Worm (Caenorhabditis elegans) whole organism, L1 larva: ENCODE data around the gene pptr-2.

Experiments used
- F16B12.6 ChIP-seq: fragments of 150-350 bp; optimal IDR thresholded peaks from 2 replicates; lab custom pipeline; 2014; ENCODE audit warnings: missing biosample characterization, missing genetic modification characterization
- Y116A8C.19 ChIP-seq: sonication (generic microtip); optimal IDR thresholded peaks from 2 replicates; lab custom pipeline; 2016; ENCODE audit warnings: missing compliant biosample characterization, missing genetic modification characterization, borderline replicate concordance
- aha-1 ChIP-seq: fragments of 150-350 bp; optimal IDR thresholded peaks from 2 replicates; lab custom pipeline; 2014; ENCODE audit warnings: missing biosample characterization, missing genetic modification characterization
- blmp-1 ChIP-seq: fragments of 150-350 bp; optimal IDR thresholded peaks from 2 replicates; lab custom pipeline; 2014; ENCODE audit warnings: missing biosample characterization, missing genetic modification characterization
- ceh-63 ChIP-seq: fragments of 200-800 bp; sonication (Bioruptor generic); optimal IDR thresholded peaks from 2 replicates; lab custom pipeline; 2018; ENCODE audit warnings: mild to moderate bottlenecking, missing genetic modification characterization, missing compliant biosample characterization
- ceh-82 ChIP-seq, 3 experiments: fragments of 150-350 bp in 1 of 3; sonication (generic microtip) in 2 of 3; optimal IDR thresholded peaks; 2 replicates each; lab custom pipeline; 2014 to 2017; ENCODE audit warnings: missing biosample characterization in 3 of 3, missing genetic modification characterization in 3 of 3
- ceh-88 ChIP-seq: fragments of 200-800 bp; sonication (Bioruptor generic); IDR thresholded peaks from 2 replicates; pipeline ENCODE4 v1.3.6; 2022; ENCODE audit warnings: missing genetic modification characterization, missing compliant biosample characterization
- ceh-90 ChIP-seq: sonication (generic microtip); optimal IDR thresholded peaks from 2 replicates; lab custom pipeline; 2016; ENCODE audit warnings: missing genetic modification characterization, missing compliant biosample characterization
- dsc-1 ChIP-seq: sonication (generic microtip); optimal IDR thresholded peaks from 2 replicates; lab custom pipeline; 2016; ENCODE audit warnings: mild to moderate bottlenecking, missing genetic modification characterization, missing compliant biosample characterization
- efl-1 ChIP-seq, 4 experiments: fragments of 150-350 bp; optimal IDR thresholded peaks in 3 of 4; peaks in 1 of 4; 1 replicate in 1 of 4; 2 replicates in 3 of 4; lab custom pipeline; 2014; ENCODE audit warnings: missing biosample characterization in 2 of 4, missing genetic modification characterization in 2 of 4, missing genetic modification reagents in 2 of 4
- egl-13 ChIP-seq: sonication (generic microtip); optimal IDR thresholded peaks from 2 replicates; lab custom pipeline; 2016; ENCODE audit warnings: missing genotype, missing genetic modification reagents, missing genetic modification characterization, missing compliant biosample characterization
- egl-27 ChIP-seq, 2 experiments: fragments of 150-350 bp in 1 of 2; sonication (generic microtip); optimal IDR thresholded peaks; 3 replicates each; lab custom pipeline; 2017 to 2018; ENCODE audit warnings: missing biosample characterization in 2 of 2, missing genetic modification characterization in 2 of 2, missing genetic modification reagents in 2 of 2
- elt-2 ChIP-seq: sonication (generic microtip); optimal IDR thresholded peaks from 2 replicates; lab custom pipeline; 2016; ENCODE audit warnings: missing genetic modification characterization, mild to moderate bottlenecking, inconsistent platforms, missing compliant biosample characterization, missing genetic modification reagents
- fkh-8 ChIP-seq: sonication (generic microtip); optimal IDR thresholded peaks from 2 replicates; lab custom pipeline; 2016; ENCODE audit warnings: mild to moderate bottlenecking, missing genetic modification characterization, missing compliant biosample characterization
- grh-1 ChIP-seq: fragments of 200-800 bp; sonication (Bioruptor generic); IDR thresholded peaks from 2 replicates; pipeline ENCODE4 v1.3.6; 2022; ENCODE audit warnings: missing genetic modification reagents, missing genetic modification characterization, missing compliant biosample characterization
- jun-1 ChIP-seq: fragments of 150-350 bp; optimal IDR thresholded peaks from 2 replicates; lab custom pipeline; 2014; ENCODE audit warnings: missing biosample characterization, missing genetic modification reagents, missing genetic modification characterization
- lin-14 ChIP-seq: fragments of 200-800 bp; sonication (Bioruptor generic); optimal IDR thresholded peaks from 2 replicates; lab custom pipeline; 2018; ENCODE audit warnings: mild to moderate bottlenecking, missing genetic modification characterization, moderate library complexity, missing compliant biosample characterization
- lin-15B ChIP-seq: fragments of 150-350 bp; sonication (generic microtip); optimal IDR thresholded peaks from 3 replicates; lab custom pipeline; 2014; ENCODE audit warnings: missing biosample characterization, missing genetic modification characterization
- lin-35 ChIP-seq, 2 experiments: fragments of 150-350 bp; optimal IDR thresholded peaks; 2 replicates each; lab custom pipeline; 2014; ENCODE audit warnings: missing biosample characterization in 2 of 2, missing genetic modification characterization in 2 of 2, missing genetic modification reagents in 2 of 2
- mab-9 ChIP-seq: fragments of 200-800 bp; sonication (Bioruptor generic); IDR thresholded peaks from 2 replicates; pipeline ENCODE4 v1.3.6; 2022; ENCODE audit warnings: missing genetic modification reagents, missing genetic modification characterization, missing compliant biosample characterization
- mep-1 ChIP-seq: fragments of 150-350 bp; optimal IDR thresholded peaks from 2 replicates; lab custom pipeline; 2014; ENCODE audit warnings: missing biosample characterization, missing genetic modification characterization
- nhr-11 ChIP-seq: fragments of 150-350 bp; optimal IDR thresholded peaks from 2 replicates; lab custom pipeline; 2014; ENCODE audit warnings: missing biosample characterization, missing genetic modification characterization
- nhr-12 ChIP-seq: sonication (generic microtip); optimal IDR thresholded peaks from 2 replicates; lab custom pipeline; 2017; ENCODE audit warnings: missing biosample characterization, missing genetic modification characterization
- nhr-20 ChIP-seq: sonication (generic microtip); optimal IDR thresholded peaks from 2 replicates; lab custom pipeline; 2016; ENCODE audit warnings: mild to moderate bottlenecking, missing genetic modification characterization, missing compliant biosample characterization
- nhr-71 ChIP-seq: sonication (generic microtip); optimal IDR thresholded peaks from 2 replicates; lab custom pipeline; 2016; ENCODE audit warnings: mild to moderate bottlenecking, missing genetic modification characterization, moderate library complexity, missing compliant biosample characterization
- nhr-76 ChIP-seq: sonication (generic microtip); optimal IDR thresholded peaks from 2 replicates; lab custom pipeline; 2017; ENCODE audit warnings: missing biosample characterization, missing genetic modification characterization
- nhr-85 ChIP-seq: sonication (generic microtip); peaks from one replicate; lab custom pipeline; 2016; ENCODE audit warnings: missing genetic modification characterization, inconsistent platforms, missing compliant biosample characterization
- nhr-90 ChIP-seq: sonication (generic microtip); optimal IDR thresholded peaks from 2 replicates; lab custom pipeline; 2016; ENCODE audit warnings: mild to moderate bottlenecking, missing genetic modification characterization, missing compliant biosample characterization; ENCODE audit not compliant: poor library complexity
- pax-3 ChIP-seq: fragments of 200-800 bp; sonication (Bioruptor generic); optimal IDR thresholded peaks from 2 replicates; lab custom pipeline; 2018; ENCODE audit warnings: mild to moderate bottlenecking, missing genetic modification characterization, moderate library complexity, missing compliant biosample characterization
- skn-1 ChIP-seq: fragments of 150-350 bp; optimal IDR thresholded peaks from 2 replicates; lab custom pipeline; 2014; ENCODE audit warnings: missing biosample characterization, missing genetic modification characterization
- snu-23 ChIP-seq: sonication (generic microtip); optimal IDR thresholded peaks from 2 replicates; lab custom pipeline; 2016; ENCODE audit warnings: missing genetic modification characterization, missing compliant biosample characterization
- sptf-1 ChIP-seq: fragments of 150-350 bp; optimal IDR thresholded peaks from 2 replicates; lab custom pipeline; 2014; ENCODE audit warnings: missing biosample characterization, missing genetic modification characterization
- sup-37 ChIP-seq: fragments of 200-800 bp; sonication (Bioruptor generic); optimal IDR thresholded peaks from 2 replicates; lab custom pipeline; 2018; ENCODE audit warnings: mild to moderate bottlenecking, missing genetic modification characterization, missing compliant biosample characterization
- unc-130 ChIP-seq: fragments of 150-350 bp; optimal IDR thresholded peaks from 2 replicates; lab custom pipeline; 2017; ENCODE audit warnings: missing biosample characterization, missing genetic modification characterization, inconsistent platforms
- unc-30 ChIP-seq: sonication (generic microtip); optimal IDR thresholded peaks from 2 replicates; lab custom pipeline; 2017; ENCODE audit warnings: missing biosample characterization, missing genetic modification characterization
- unc-62 ChIP-seq: fragments of 150-350 bp; optimal IDR thresholded peaks from 2 replicates; lab custom pipeline; 2014; ENCODE audit warnings: missing biosample characterization, missing genetic modification reagents, missing genetic modification characterization
- unc-86 ChIP-seq: sonication (generic microtip); optimal IDR thresholded peaks from 2 replicates; lab custom pipeline; 2016; ENCODE audit warnings: missing genetic modification characterization, missing compliant biosample characterization
- zag-1 ChIP-seq: fragments of 150-350 bp; optimal IDR thresholded peaks from 2 replicates; lab custom pipeline; 2014; ENCODE audit warnings: missing biosample characterization, missing genetic modification characterization
- ztf-11 ChIP-seq, 2 experiments: sonication (generic microtip); optimal IDR thresholded peaks; 2 replicates each; lab custom pipeline; 2016 to 2017; ENCODE audit warnings: missing genetic modification characterization in 2 of 2, missing biosample characterization in 1 of 2, missing compliant biosample characterization in 1 of 2

The pptr-2 gene

ce11 chrV:11065513-11065912 is 30.8 kb upstream of the pptr-2 start, which contains the start of gene nlp-80:
TSS of gene nlp-80 (minus strand) at chrV:11065613.
- TF ChIP-seq nhr-20 (tag; lab: Kevin White, UChicago) (no peak), snu-23 (no peak), nhr-76 (tag; lab: Kevin White, UChicago) (no peak), lin-15B (tag; lab: Kevin White, UChicago) (no peak), fkh-8 (tag; lab: Kevin White, UChicago) (peak; percentile 6)

DNA sequence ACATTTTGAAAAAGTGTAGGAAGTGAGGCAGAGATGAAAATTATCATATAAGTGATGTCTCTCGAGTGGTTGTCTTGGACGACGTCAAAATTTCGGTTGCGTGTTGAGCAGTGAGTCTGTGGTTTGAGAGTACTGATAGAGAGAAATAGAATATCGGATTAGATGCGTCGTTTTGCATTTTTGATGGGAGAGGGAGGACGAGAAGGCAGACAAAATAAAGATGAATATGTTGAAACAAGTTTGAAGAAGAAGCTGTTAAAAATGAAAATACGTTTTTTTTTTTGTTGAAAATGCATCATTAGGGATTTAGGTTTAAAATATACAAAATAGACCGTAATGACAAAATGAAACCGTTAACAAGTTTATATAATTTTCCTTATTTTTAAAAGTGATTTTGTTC is 28.4 kb upstream of the pptr-2 start, which contains the start of gene T04C12.9:
Gene T04C12.9 (minus strand): TSS at position 101 of the 400 bp plus-strand sequence.
- TF ChIP-seq nhr-85 (tag; lab: Kevin White, UChicago), result no peak
- no peak for TF ChIP-seq egl-13 (tag; lab: Kevin White, UChicago)
- no peak for TF ChIP-seq ceh-63 (GFP tag; lab: Kevin White, UChicago)
- no peak for TF ChIP-seq nhr-12 (tag; lab: Kevin White, UChicago)
- no peak for TF ChIP-seq mab-9 (GFP tag; lab: Robert Waterston, UW)
- no peak for TF ChIP-seq sptf-1
- no peak for TF ChIP-seq unc-130 (tag; lab: Kevin White, UChicago)
- no peak for TF ChIP-seq elt-2 (tag; lab: Kevin White, UChicago)
- no peak for TF ChIP-seq efl-1 (optimal IDR thresholded peaks at IDR 0.05; lab: Kevin White, UChicago)
- TF ChIP-seq efl-1 (GFP tag; optimal IDR thresholded peaks at IDR 0.05 in 1 of 2; lab: Kevin White, UChicago), result no peak
- no peak for TF ChIP-seq fkh-8 (tag; lab: Kevin White, UChicago)
- no peak for TF ChIP-seq dsc-1 (tag; lab: Kevin White, UChicago)
- no peak for TF ChIP-seq aha-1 (tag; lab: Kevin White, UChicago)
- TF ChIP-seq sup-37, result no peak
- TF ChIP-seq grh-1, result no peak
- no peak for TF ChIP-seq F16B12.6 (tag; lab: Kevin White, UChicago)
- TF ChIP-seq mep-1 (tag; lab: Kevin White, UChicago), result no peak

DNA sequence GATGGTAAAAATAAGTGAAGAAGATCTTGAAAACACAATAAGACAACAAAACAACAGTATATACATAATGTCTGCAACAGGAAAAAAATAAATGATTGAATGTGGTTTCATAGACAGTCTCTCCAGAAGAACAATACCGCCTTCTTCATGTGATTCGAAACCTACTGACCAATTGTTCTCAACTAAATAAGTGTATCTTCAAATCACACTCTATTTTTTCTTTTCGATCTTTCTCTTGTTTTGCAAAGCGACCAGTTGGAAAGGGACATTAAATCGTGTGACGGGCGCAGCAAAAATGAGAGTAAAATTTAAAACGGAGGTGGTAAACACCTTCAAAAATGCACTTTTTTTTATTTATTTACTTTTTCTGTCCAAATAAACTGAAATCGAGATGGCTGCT is 27.2 kb upstream of the pptr-2 start:
- TF ChIP-seq skn-1 (tag; lab: Kevin White, UChicago), result no peak
- TF ChIP-seq ceh-82 (tag; optimal IDR thresholded peaks at IDR 0.05; lab: Kevin White, UChicago), result no peak
- TF ChIP-seq sptf-1, result no peak
- peak; percentile 12 for TF ChIP-seq nhr-71 (tag; lab: Kevin White, UChicago)
- peak; percentile 23 for TF ChIP-seq mep-1 (tag; lab: Kevin White, UChicago)
- TF ChIP-seq nhr-20 (tag; lab: Kevin White, UChicago), result peak; percentile 36
- TF ChIP-seq lin-14 (GFP tag; lab: Kevin White, UChicago), result peak; percentile 62
- no peak for TF ChIP-seq nhr-90 (tag; lab: Kevin White, UChicago)
- TF ChIP-seq unc-62, result no peak
- no peak for TF ChIP-seq unc-86 (tag; lab: Kevin White, UChicago)
- TF ChIP-seq ceh-90, result no peak
- no peak for TF ChIP-seq jun-1 (tag; lab: Kevin White, UChicago)
- peak; percentile 40 for TF ChIP-seq snu-23
- TF ChIP-seq elt-2 (tag; lab: Kevin White, UChicago), result no peak
- peak; percentile 70 for TF ChIP-seq nhr-85 (tag; lab: Kevin White, UChicago)
- no peak for TF ChIP-seq pax-3
- no peak for TF ChIP-seq unc-30 (tag; lab: Kevin White, UChicago)
- TF ChIP-seq Y116A8C.19 (tag; lab: Kevin White, UChicago), result no peak
- TF ChIP-seq ceh-63 (GFP tag; lab: Kevin White, UChicago), result no peak
- TF ChIP-seq lin-35 (GFP tag; optimal IDR thresholded peaks at IDR 0.05; lab: Kevin White, UChicago), result peak in 1 of 2 experiments; percentile 15
- no peak for TF ChIP-seq nhr-11 (tag; lab: Kevin White, UChicago)
- peak; percentile 90 for TF ChIP-seq blmp-1 (tag; lab: Kevin White, UChicago)
- no peak for TF ChIP-seq ceh-88
- no peak for TF ChIP-seq zag-1 (tag; lab: Kevin White, UChicago)
- TF ChIP-seq egl-27 (tag; optimal IDR thresholded peaks at IDR 0.05; lab: Kevin White, UChicago), result no peak
- no peak for TF ChIP-seq ztf-11 (tag; optimal IDR thresholded peaks at IDR 0.05; lab: Kevin White, UChicago)
